Worm (Caenorhabditis elegans) whole organism, L4 larva: ENCODE results near the gene Y32F6A.4.

Experiments
- aly-2 ChIP-seq: sonication (generic microtip); optimal IDR thresholded peaks from 2 replicates; lab custom pipeline; 2018; ENCODE audit warnings: missing biosample characterization, missing genetic modification characterization
- lin-13 ChIP-seq: fragments of 150-350 bp; optimal IDR thresholded peaks from 2 replicates; lab custom pipeline; 2014; ENCODE audit warnings: missing biosample characterization, missing genetic modification reagents, missing genetic modification characterization
- mep-1 ChIP-seq: fragments of 150-350 bp; sonication (generic microtip); optimal IDR thresholded peaks from 3 replicates; lab custom pipeline; 2014; ENCODE audit warnings: missing biosample characterization, missing genetic modification characterization
- php-3 ChIP-seq: fragments of 200-800 bp; sonication (Bioruptor generic); IDR thresholded peaks from 2 replicates; pipeline ENCODE4 v1.3.6; 2022; ENCODE audit warnings: missing genetic modification reagents, missing genetic modification characterization, missing compliant biosample characterization
- rbr-2 ChIP-seq: sonication (generic microtip); optimal IDR thresholded peaks from 2 replicates; lab custom pipeline; 2016; ENCODE audit warnings: missing genotype, missing genetic modification characterization, missing compliant biosample characterization
- zip-2 ChIP-seq: fragments of 150-350 bp; optimal IDR thresholded peaks from 2 replicates; lab custom pipeline; 2014; ENCODE audit warnings: missing biosample characterization, missing genetic modification characterization

DNA sequence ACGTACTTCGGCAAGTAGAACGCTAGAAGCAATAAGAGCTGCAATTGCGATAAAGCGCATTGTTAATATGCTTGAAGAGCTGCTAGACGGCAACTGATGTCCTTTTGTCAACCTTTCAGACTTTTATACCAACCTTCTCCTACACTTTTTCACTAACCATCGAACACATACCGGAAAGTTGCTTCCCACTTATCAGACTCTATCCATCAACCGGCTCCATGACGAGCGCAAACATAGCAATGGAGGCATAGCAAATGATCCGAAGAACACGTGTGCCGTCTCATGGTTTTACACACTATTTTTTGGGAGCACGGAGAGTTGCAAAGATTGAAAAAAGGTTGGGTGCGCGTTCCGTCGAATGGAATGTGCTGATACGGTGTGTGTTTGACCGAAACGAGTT lies 52.1 kb downstream of the Y32F6A.4 start, which contains the start of gene abu-1:
- no peak for TF ChIP-seq aly-2 (tag; lab: Kevin White, UChicago)
- TF ChIP-seq rbr-2 (tag; lab: Kevin White, UChicago), result no peak
- TF ChIP-seq lin-13, result no peak
- TF ChIP-seq zip-2 (tag; lab: Kevin White, UChicago), result no peak
- TF ChIP-seq php-3, result no peak
- no peak for TF ChIP-seq mep-1 (tag; lab: Kevin White, UChicago)
